Worm (Caenorhabditis elegans) whole organism, L4/young adult: ENCODE measurements around the gene clec-3.

Experiments
- W03F9.2 ChIP-seq: fragments of 150-350 bp; optimal IDR thresholded peaks from 2 replicates; lab custom pipeline; 2014; ENCODE audit warnings: missing biosample characterization, missing genetic modification characterization
- dao-5 ChIP-seq: sonication (generic microtip); optimal IDR thresholded peaks from 2 replicates; lab custom pipeline; 2016; ENCODE audit warnings: missing genotype, missing genetic modification characterization, moderate library complexity, missing compliant biosample characterization
- him-1 ChIP-seq: sonication (generic microtip); optimal IDR thresholded peaks from 2 replicates; lab custom pipeline; 2016; ENCODE audit warnings: missing genotype, missing genetic modification reagents, missing genetic modification characterization, missing compliant biosample characterization

- no peak for TF ChIP-seq him-1 (tag; lab: Kevin White, UChicago)
- TF ChIP-seq W03F9.2 (tag; lab: Kevin White, UChicago): no peak
- no peak for TF ChIP-seq dao-5 (tag; lab: Kevin White, UChicago)
Measured at ce11 chrII:3066401-3066800, 46.7 kb upstream of the clec-3 start.
